Fruit fly (Drosophila melanogaster): ENCODE data around the gene CG3868.

CG3868 gene

dm6 chr3L:14451534-14451933 lies 49.0 kb upstream of the CG3868 start (continued):
- TF ChIP-seq Dek (tag; optimal IDR thresholded peaks at IDR 0.05), result no peak
- no peak for TF ChIP-seq gfzf (GFP tag; optimal IDR thresholded peaks at IDR 0.05)
- no peak for TF ChIP-seq CG11456 (GFP tag; IDR thresholded peaks at IDR 0.05)
- TF ChIP-seq C15 (GFP tag; IDR thresholded peaks at IDR 0.05), result no peak
- TF ChIP-seq CG1792 (GFP tag; optimal IDR thresholded peaks at IDR 0.05), result no peak
- no peak for TF ChIP-seq CG4424 (GFP tag; optimal IDR thresholded peaks at IDR 0.05)
- no peak for TF ChIP-seq CG4820 (GFP tag; optimal IDR thresholded peaks at IDR 0.05)
- TF ChIP-seq Nf-YC (tag; optimal IDR thresholded peaks at IDR 0.05), result no peak
- peak; percentile 10 for TF ChIP-seq CG18262 (tag; optimal IDR thresholded peaks at IDR 0.05)
- no peak for TF ChIP-seq Nf-YB (GFP tag; optimal IDR thresholded peaks at IDR 0.05)
- no peak for TF ChIP-seq CG12942 (GFP tag; optimal IDR thresholded peaks at IDR 0.05)
- TF ChIP-seq nom (GFP tag; optimal IDR thresholded peaks at IDR 0.05), result no peak
- TF ChIP-seq CG18619 (GFP tag; optimal IDR thresholded peaks at IDR 0.05), result no peak
- TF ChIP-seq fd3F (GFP tag; optimal IDR thresholded peaks at IDR 0.05), result no peak
- no peak for TF ChIP-seq repo (GFP tag; optimal IDR thresholded peaks at IDR 0.05)
- no peak for TF ChIP-seq fu2 (GFP tag; optimal IDR thresholded peaks at IDR 0.05)
- TF ChIP-seq Hr39 (optimal IDR thresholded peaks at IDR 0.05), result no peak
- TF ChIP-seq vfl (GFP tag; optimal IDR thresholded peaks at IDR 0.05), result no peak
- no peak for TF ChIP-seq hkb (optimal IDR thresholded peaks at IDR 0.05)
- TF ChIP-seq hkb (GFP tag; IDR thresholded peaks at IDR 0.05), result no peak
- no peak for TF ChIP-seq dati (GFP tag; IDR thresholded peaks at IDR 0.05)
- TF ChIP-seq Vsx1 (GFP tag; optimal IDR thresholded peaks at IDR 0.05), result no peak
- no peak for TF ChIP-seq CG16863 (GFP tag; optimal IDR thresholded peaks at IDR 0.05)
- TF ChIP-seq CG1233 (GFP tag; optimal IDR thresholded peaks at IDR 0.05), result no peak
- TF ChIP-seq zfh1 (GFP tag; IDR thresholded peaks at IDR 0.05), result peak; percentile 58; the same call in 2 of the 3 replicates
- no peak for TF ChIP-seq CG15011 (GFP tag; optimal IDR thresholded peaks at IDR 0.05)
- no peak for TF ChIP-seq bab2 (GFP tag; optimal IDR thresholded peaks at IDR 0.05)
- TF ChIP-seq CG7372 (GFP tag; IDR thresholded peaks at IDR 0.05), result no peak
- TF ChIP-seq bbx (GFP tag; IDR thresholded peaks at IDR 0.05; ENCODE audit: partially characterized antibody), result no peak
- no peak for TF ChIP-seq jing (GFP tag; optimal IDR thresholded peaks at IDR 0.05)
- no peak for TF ChIP-seq HmgZ (tag; optimal IDR thresholded peaks at IDR 0.05)
- TF ChIP-seq psq (GFP tag; optimal IDR thresholded peaks at IDR 0.05), result no peak
- peak in 1 of 2 experiments; percentile 35 for TF ChIP-seq dpn (GFP tag; optimal IDR thresholded peaks at IDR 0.05)
- TF ChIP-seq CG8765 (GFP tag; IDR thresholded peaks at IDR 0.05), result peak; percentile 39; the same call in 1 of the 2 replicates
- TF ChIP-seq klu (GFP tag; IDR thresholded peaks at IDR 0.05), result no peak
- no peak for TF ChIP-seq CG2678 (tag; optimal IDR thresholded peaks at IDR 0.05)
- TF ChIP-seq CG3726 (GFP tag; IDR thresholded peaks at IDR 0.05), result 0 out of 3 replicates have a peak, but pooled peaks have one; percentile 7
- no peak for TF ChIP-seq CG13296 (GFP tag; optimal IDR thresholded peaks at IDR 0.05)
- no peak for TF ChIP-seq CG13624 (GFP tag; optimal IDR thresholded peaks at IDR 0.05)
- no peak for TF ChIP-seq Atf6 (GFP tag; IDR thresholded peaks at IDR 0.05)
- peak; percentile 26 for TF ChIP-seq Neu2 (GFP tag; optimal IDR thresholded peaks at IDR 0.05; ENCODE audit: borderline replicate concordance)
- TF ChIP-seq croc (GFP tag; conservative IDR thresholded peaks at IDR 0.05), result no peak
- no peak; the same call in 2 of the 3 replicates for TF ChIP-seq z (GFP tag; IDR thresholded peaks at IDR 0.05)
- no peak for TF ChIP-seq toy (GFP tag; IDR thresholded peaks at IDR 0.05)
- no peak for TF ChIP-seq CG7928 (GFP tag; optimal IDR thresholded peaks at IDR 0.05)
- TF ChIP-seq CG10147 (GFP tag; optimal IDR thresholded peaks at IDR 0.05), result no peak
- TF ChIP-seq sna (GFP tag; IDR thresholded peaks at IDR 0.05; ENCODE audit: partially characterized antibody), result no peak
- no peak for TF ChIP-seq GATAe (GFP tag; conservative IDR thresholded peaks at IDR 0.05)
- TF ChIP-seq inv (GFP tag; IDR thresholded peaks at IDR 0.05; ENCODE audit: partially characterized antibody), result no peak
- no peak for TF ChIP-seq jigr1 (GFP tag; IDR thresholded peaks at IDR 0.05)
- TF ChIP-seq so (GFP tag; IDR thresholded peaks at IDR 0.05), result no peak
- no peak for TF ChIP-seq gcm2 (GFP tag; optimal IDR thresholded peaks at IDR 0.05)
- no peak for TF ChIP-seq BtbVII (GFP tag; optimal IDR thresholded peaks at IDR 0.05)
